Fruit fly (Drosophila melanogaster) whole organism, embryonic: ENCODE measurements around the gene CG42693.

ENCODE experiments used
- ATbp ChIP-seq: fragments of 200-800 bp; sonication (Bioruptor generic); optimal IDR thresholded peaks from 2 replicates; lab custom pipeline; 2017; ENCODE audit warnings: missing biosample characterization, mild to moderate bottlenecking, missing genetic modification characterization, missing genetic modification reagents
- B-H1 ChIP-seq: fragments of 200-800 bp; sonication (Bioruptor generic); IDR thresholded peaks from 3 replicates; pipeline ENCODE4 v1.3.6; 2022; ENCODE audit warnings: missing biosample characterization, missing genetic modification characterization
- CG10147 ChIP-seq: fragments of 200-800 bp; sonication (Bioruptor generic); optimal IDR thresholded peaks from 2 replicates; lab custom pipeline; 2019; ENCODE audit warnings: missing biosample characterization, mild to moderate bottlenecking, missing genetic modification characterization, moderate library complexity
- CG11093 ChIP-seq: fragments of 200-800 bp; sonication (Bioruptor generic); IDR thresholded peaks from 3 replicates; pipeline ENCODE4 v1.3.6; 2022; ENCODE audit warnings: missing biosample characterization, missing genetic modification characterization
- CG12769 ChIP-seq: fragments of 200-800 bp; sonication (Bioruptor generic); optimal IDR thresholded peaks from 2 replicates; lab custom pipeline; 2019; ENCODE audit warnings: missing biosample characterization, mild to moderate bottlenecking, missing genetic modification characterization, moderate library complexity
- CG12942 ChIP-seq: fragments of 200-800 bp; sonication (Bioruptor generic); optimal IDR thresholded peaks from 3 replicates; lab custom pipeline; 2016; ENCODE audit warnings: missing biosample characterization, missing genetic modification characterization
- CG13424 ChIP-seq: fragments of 200-800 bp; sonication (Bioruptor generic); optimal IDR thresholded peaks from 2 replicates; lab custom pipeline; 2019; ENCODE audit warnings: missing biosample characterization, mild to moderate bottlenecking, missing genetic modification characterization, moderate library complexity
- CG16863 ChIP-seq: fragments of 200-800 bp; sonication (Bioruptor generic); optimal IDR thresholded peaks from 3 replicates; lab custom pipeline; 2016; ENCODE audit warnings: missing biosample characterization, missing genetic modification characterization
- CG17568 ChIP-seq: fragments of 200-800 bp; sonication (Bioruptor generic); optimal IDR thresholded peaks from 2 replicates; lab custom pipeline; 2018; ENCODE audit warnings: missing biosample characterization, mild to moderate bottlenecking, missing genetic modification characterization, moderate library complexity
- CG2129 ChIP-seq: fragments of 200-800 bp; sonication (Bioruptor generic); IDR thresholded peaks from 2 replicates; pipeline ENCODE4 v1.3.6; 2022; ENCODE audit warnings: missing biosample characterization, missing genetic modification characterization; ENCODE audit not compliant: partially characterized antibody
- CG31388 ChIP-seq: fragments of 200-800 bp; sonication (Bioruptor generic); optimal IDR thresholded peaks from 2 replicates; lab custom pipeline; 2016; ENCODE audit warnings: missing biosample characterization, missing genetic modification characterization
- CG31441 ChIP-seq: fragments of 200-800 bp; sonication (Bioruptor generic); IDR thresholded peaks from 2 replicates; pipeline ENCODE4 v1.3.6; 2022; ENCODE audit warnings: missing biosample characterization, missing genetic modification characterization
- CG42726 ChIP-seq: fragments of 200-800 bp; sonication (Bioruptor generic); IDR thresholded peaks from 2 replicates; pipeline ENCODE4 v1.3.6; 2022; ENCODE audit warnings: missing biosample characterization, missing genetic modification characterization; ENCODE audit not compliant: partially characterized antibody
- CG4404 ChIP-seq: fragments of 200-800 bp; sonication (Bioruptor generic); IDR thresholded peaks from 2 replicates; pipeline ENCODE4 v1.3.6; 2022; ENCODE audit warnings: missing biosample characterization, missing genetic modification characterization
- CG7271 ChIP-seq: fragments of 200-800 bp; sonication (Bioruptor generic); optimal IDR thresholded peaks from 2 replicates; lab custom pipeline; 2018; ENCODE audit warnings: missing biosample characterization, mild to moderate bottlenecking, missing genetic modification characterization, moderate library complexity
- CG7987 ChIP-seq: fragments of 200-800 bp; sonication (Bioruptor generic); optimal IDR thresholded peaks from 2 replicates; lab custom pipeline; 2018; ENCODE audit warnings: missing biosample characterization, mild to moderate bottlenecking, missing genetic modification characterization, moderate library complexity
- CG9215 ChIP-seq: fragments of 200-800 bp; sonication (Bioruptor generic); IDR thresholded peaks from 2 replicates; pipeline ENCODE4 v1.3.6; 2022; ENCODE audit warnings: missing biosample characterization, missing genetic modification characterization
- D19A ChIP-seq: fragments of 200-800 bp; optimal IDR thresholded peaks from 3 replicates; lab custom pipeline; 2019; ENCODE audit warnings: missing biosample characterization, mild to moderate bottlenecking, missing genetic modification characterization, moderate library complexity
- Dfd ChIP-seq, 2 experiments: fragments of >200 bp; optimal IDR thresholded peaks; 2 replicates each; lab custom pipeline; 2017; ENCODE audit warnings: missing biosample characterization in 2 of 2, missing genetic modification characterization in 2 of 2
- Ets65A ChIP-seq: fragments of 200-800 bp; sonication (Bioruptor generic); peaks from one replicate; lab custom pipeline; 2016; ENCODE audit warnings: missing biosample characterization, missing genetic modification characterization
- H2.0 ChIP-seq: fragments of 200-800 bp; sonication (Bioruptor generic); IDR thresholded peaks from 2 replicates; pipeline ENCODE4 v1.3.6; 2022; ENCODE audit warnings: missing biosample characterization, missing genetic modification characterization
- HHEX ChIP-seq: fragments of 200-800 bp; sonication (Bioruptor generic); optimal IDR thresholded peaks from 3 replicates; lab custom pipeline; 2017; ENCODE audit warnings: missing biosample characterization, mild to moderate bottlenecking, missing genetic modification characterization, missing genetic modification reagents
- HLH4C ChIP-seq: fragments of 200-800 bp; sonication (Bioruptor generic); IDR thresholded peaks from 3 replicates; pipeline ENCODE4 v1.3.6; 2022; ENCODE audit warnings: missing biosample characterization, missing genetic modification characterization; ENCODE audit not compliant: partially characterized antibody
- Lhr ChIP-seq: fragments of 200-800 bp; sonication (Bioruptor generic); optimal IDR thresholded peaks from 3 replicates; lab custom pipeline; 2017; ENCODE audit warnings: mild to moderate bottlenecking, missing biosample characterization, missing genetic modification reagents, missing genetic modification characterization
- Lim3 ChIP-seq: fragments of 200-800 bp; sonication (Bioruptor generic); IDR thresholded peaks from 2 replicates; pipeline ENCODE4 v1.3.6; 2022; ENCODE audit warnings: missing biosample characterization, missing genetic modification characterization
- Neu2 ChIP-seq: fragments of 200-800 bp; sonication (Bioruptor generic); optimal IDR thresholded peaks from 3 replicates; lab custom pipeline; 2016; ENCODE audit warnings: missing biosample characterization, missing genetic modification characterization, borderline replicate concordance
- Optix ChIP-seq: fragments of 200-800 bp; sonication (Bioruptor generic); IDR thresholded peaks from 3 replicates; pipeline ENCODE4 v1.3.6; 2022; ENCODE audit warnings: missing biosample characterization, missing genetic modification characterization
- Poxn ChIP-seq: fragments of 200-800 bp; sonication (Bioruptor generic); IDR thresholded peaks from 2 replicates; pipeline ENCODE4 v1.3.6; 2022; ENCODE audit warnings: missing biosample characterization, missing genetic modification characterization
- Side ChIP-seq: fragments of 200-800 bp; sonication (Bioruptor generic); optimal IDR thresholded peaks from 2 replicates; lab custom pipeline; 2016; ENCODE audit warnings: missing biosample characterization, missing genetic modification characterization
- Ssrp ChIP-seq: fragments of 200-800 bp; sonication (Bioruptor generic); optimal IDR thresholded peaks from 2 replicates; lab custom pipeline; 2018; ENCODE audit warnings: missing biosample characterization, mild to moderate bottlenecking, missing genetic modification characterization, moderate library complexity
- ap ChIP-seq: fragments of 200-800 bp; sonication (Bioruptor generic); IDR thresholded peaks from 2 replicates; pipeline ENCODE4 v1.3.6; 2022; ENCODE audit warnings: missing biosample characterization, missing genetic modification characterization
- bigmax ChIP-seq: fragments of 200-800 bp; sonication (Bioruptor generic); optimal IDR thresholded peaks from 2 replicates; lab custom pipeline; 2018; ENCODE audit warnings: missing biosample characterization, mild to moderate bottlenecking, missing genetic modification characterization
- br ChIP-seq: fragments of >200 bp; optimal IDR thresholded peaks from 2 replicates; lab custom pipeline; 2017
- bsh ChIP-seq, 2 experiments: fragments of 200-800 bp; sonication (Bioruptor generic); optimal IDR thresholded peaks; 2 replicates each; lab custom pipeline; 2017 to 2018; ENCODE audit warnings: mild to moderate bottlenecking in 2 of 2, missing biosample characterization in 2 of 2, missing genetic modification characterization in 2 of 2, moderate library complexity in 1 of 2
- cg ChIP-seq: fragments of 200-800 bp; sonication (Bioruptor generic); optimal IDR thresholded peaks from 3 replicates; lab custom pipeline; 2019; ENCODE audit warnings: missing biosample characterization, mild to moderate bottlenecking, missing genetic modification characterization, moderate library complexity
- disco-r ChIP-seq: fragments of 200-800 bp; sonication (Bioruptor generic); optimal IDR thresholded peaks from 2 replicates; lab custom pipeline; 2016; ENCODE audit warnings: missing biosample characterization, missing genetic modification characterization
- exex ChIP-seq: fragments of 200-800 bp; sonication (Bioruptor generic); optimal IDR thresholded peaks from 4 replicates; lab custom pipeline; 2018; ENCODE audit warnings: missing biosample characterization, mild to moderate bottlenecking, missing genetic modification characterization, moderate library complexity
- fd3F ChIP-seq: fragments of 200-800 bp; sonication (Bioruptor generic); optimal IDR thresholded peaks from 2 replicates; lab custom pipeline; 2018; ENCODE audit warnings: missing biosample characterization, mild to moderate bottlenecking, missing genetic modification characterization, moderate library complexity
- gem ChIP-seq: fragments of 200-800 bp; sonication (Bioruptor generic); optimal IDR thresholded peaks from 2 replicates; lab custom pipeline; 2019; ENCODE audit warnings: missing biosample characterization, mild to moderate bottlenecking, missing genetic modification characterization, moderate library complexity
- hkb ChIP-seq, 2 experiments: fragments of 200-800 bp in 1 of 2; fragments of >200 bp in 1 of 2; sonication (Bioruptor generic) in 1 of 2; IDR thresholded peaks in 1 of 2; optimal IDR thresholded peaks in 1 of 2; 2 replicates each; pipeline versions ENCODE4 v1.3.6 to Lab custom; 2017 to 2022; ENCODE audit warnings: missing biosample characterization in 1 of 2, missing genetic modification characterization in 1 of 2
- lilli ChIP-seq: fragments of 200-800 bp; sonication (Bioruptor generic); optimal IDR thresholded peaks from 3 replicates; lab custom pipeline; 2016; ENCODE audit warnings: missing biosample characterization, missing genetic modification characterization
- onecut ChIP-seq: fragments of 200-800 bp; sonication (Bioruptor generic); IDR thresholded peaks from 2 replicates; pipeline ENCODE4 v1.3.6; 2022; ENCODE audit warnings: missing biosample characterization, missing genetic modification characterization
- p53 ChIP-seq: fragments of 200-800 bp; sonication (Bioruptor generic); optimal IDR thresholded peaks from 2 replicates; lab custom pipeline; 2016; ENCODE audit warnings: missing biosample characterization, missing genetic modification characterization
- pfk ChIP-seq: fragments of 200-800 bp; sonication (Bioruptor generic); optimal IDR thresholded peaks from 2 replicates; lab custom pipeline; 2018; ENCODE audit warnings: missing biosample characterization, mild to moderate bottlenecking, missing genetic modification characterization, moderate library complexity
- pzg ChIP-seq: fragments of 200-800 bp; sonication (Bioruptor generic); optimal IDR thresholded peaks from 3 replicates; lab custom pipeline; 2018; ENCODE audit warnings: missing biosample characterization, mild to moderate bottlenecking, missing genetic modification characterization, moderate library complexity
- sens-2 ChIP-seq: fragments of 200-800 bp; sonication (Bioruptor generic); IDR thresholded peaks from 2 replicates; pipeline ENCODE4 v1.3.6; 2022; ENCODE audit warnings: missing biosample characterization, missing genetic modification characterization
- unc-4 ChIP-seq: fragments of 200-800 bp; sonication (Bioruptor generic); IDR thresholded peaks from 2 replicates; pipeline ENCODE4 v1.3.6; 2022; ENCODE audit warnings: missing biosample characterization, missing genetic modification characterization; ENCODE audit not compliant: partially characterized antibody
- vfl ChIP-seq: fragments of 200-800 bp; sonication (Bioruptor generic); optimal IDR thresholded peaks from 2 replicates; lab custom pipeline; 2016; ENCODE audit warnings: missing biosample characterization, missing genetic modification characterization

CG42693 gene

DNA sequence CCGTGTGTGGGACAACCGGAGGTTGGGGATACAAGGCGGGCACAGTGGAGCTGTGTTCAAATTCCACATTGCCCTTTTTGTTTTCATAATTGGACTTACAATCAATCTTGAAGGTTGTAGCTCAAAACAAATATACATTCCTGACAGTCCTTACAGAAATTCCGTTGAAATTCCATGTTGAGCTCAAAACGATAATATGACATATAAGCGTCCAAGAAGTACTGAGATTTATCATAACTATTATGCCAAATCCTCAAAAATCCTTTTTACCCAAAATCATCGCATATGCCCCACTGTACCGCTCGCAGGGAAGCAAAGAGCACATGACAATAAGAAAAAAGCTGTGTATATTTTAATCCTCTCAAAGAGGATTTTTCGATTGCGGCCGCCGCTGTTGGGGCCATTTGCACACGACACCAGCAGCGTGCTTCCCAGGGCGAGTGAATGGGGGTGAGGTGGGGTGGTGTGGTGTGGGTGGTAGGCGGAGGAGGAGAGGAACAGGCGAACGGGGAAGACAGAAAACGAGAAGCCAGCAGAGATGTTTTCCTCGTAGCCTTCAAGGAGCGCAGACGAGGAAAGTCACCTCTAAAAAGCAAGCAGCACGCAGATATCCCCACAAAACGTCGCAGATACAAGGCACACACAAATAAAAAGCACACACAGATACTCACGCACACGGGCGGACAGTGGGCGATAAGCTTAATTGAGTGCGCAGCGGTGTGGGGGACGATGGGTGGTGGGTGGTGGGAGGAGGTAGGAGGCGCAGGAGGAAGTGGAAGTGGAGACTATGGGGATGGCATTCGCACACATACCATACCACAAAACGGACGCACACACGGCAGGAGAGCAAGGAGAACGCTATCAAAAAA is 9.4 kb upstream of the CG42693 start (continued):
- TF ChIP-seq B-H1 (GFP tag; lab: Robert Waterston, UW) = 0 out of 3 replicates have a peak, but pooled peaks have one; percentile 22
- no peak for TF ChIP-seq pfk (GFP tag; lab: Kevin White, UChicago)
- no peak for TF ChIP-seq CG2129
- peak; percentile 79 for TF ChIP-seq lilli (GFP tag; lab: Kevin White, UChicago)
- TF ChIP-seq gem (tag; lab: Kevin White, UChicago) = peak; percentile 74
- peak; percentile 45; the same call in 1 of the 2 replicates for TF ChIP-seq ap (GFP tag; lab: Robert Waterston, UW)
- peak; percentile 58 for TF ChIP-seq CG9215
- no peak for TF ChIP-seq exex (tag; lab: Kevin White, UChicago)
- no peak for TF ChIP-seq sens-2 (GFP tag; lab: Robert Waterston, UW)
- no peak for TF ChIP-seq bigmax (GFP tag; lab: Kevin White, UChicago)
- TF ChIP-seq ATbp (GFP tag; lab: Kevin White, UChicago) = peak; percentile 62
- TF ChIP-seq vfl (GFP tag; lab: Kevin White, UChicago) = peak; percentile 34
- no peak for TF ChIP-seq Lim3 (GFP tag; lab: Robert Waterston, UW)
- peak; percentile 38 for TF ChIP-seq Side (GFP tag; lab: Kevin White, UChicago)
- TF ChIP-seq CG7271 (tag; lab: Kevin White, UChicago) = no peak
- TF ChIP-seq unc-4 (GFP tag; lab: Robert Waterston, UW) = no peak
- peak; percentile 64 for TF ChIP-seq Ssrp (tag; lab: Kevin White, UChicago)
- TF ChIP-seq CG7987 = no peak
- TF ChIP-seq cg (GFP tag; lab: Kevin White, UChicago) = peak; percentile 56
- TF ChIP-seq CG4404 = no peak
- no peak for TF ChIP-seq br
- TF ChIP-seq Neu2 (GFP tag; lab: Kevin White, UChicago) = no peak
- no peak for TF ChIP-seq CG17568 (GFP tag; lab: Kevin White, UChicago)
- peak; percentile 63 for TF ChIP-seq HHEX (GFP tag; lab: Kevin White, UChicago)
- peak; percentile 33 for TF ChIP-seq CG16863 (GFP tag; lab: Kevin White, UChicago)
- TF ChIP-seq bsh (GFP tag; optimal IDR thresholded peaks at IDR 0.05; lab: Kevin White, UChicago) = peak; percentile 51 to 64
- TF ChIP-seq CG11093 = no peak; the same call in 2 of the 3 replicates
- peak; percentile 43; the same call in 1 of the 2 replicates for TF ChIP-seq onecut (GFP tag; lab: Robert Waterston, UW)
- peak; percentile 62 for TF ChIP-seq CG12769 (tag; lab: Kevin White, UChicago)
- TF ChIP-seq CG13424 (tag; lab: Kevin White, UChicago) = peak; percentile 73
- no peak for TF ChIP-seq p53 (GFP tag; lab: Kevin White, UChicago)
- TF ChIP-seq Ets65A (GFP tag; lab: Kevin White, UChicago) = peak; percentile 89
- peak; percentile 46 for TF ChIP-seq H2.0
- no peak for TF ChIP-seq pzg (GFP tag; lab: Kevin White, UChicago)
- TF ChIP-seq disco-r = peak; percentile 45
- TF ChIP-seq CG12942 = peak; percentile 36
- no peak for TF ChIP-seq Dfd (GFP tag; optimal IDR thresholded peaks at IDR 0.05; lab: Kevin White, UChicago)
- peak; percentile 72 for TF ChIP-seq CG10147 (GFP tag; lab: Kevin White, UChicago)
- TF ChIP-seq hkb (optimal IDR thresholded peaks at IDR 0.05; lab: Kevin White, UChicago) = no peak
- peak; percentile 75 for TF ChIP-seq hkb (GFP tag; IDR thresholded peaks at IDR 0.05; lab: Robert Waterston, UW)
- TF ChIP-seq Poxn = no peak
- no peak for TF ChIP-seq Lhr (GFP tag; lab: Kevin White, UChicago)
- TF ChIP-seq CG31441 (GFP tag; lab: Robert Waterston, UW) = peak; percentile 42
- no peak for TF ChIP-seq CG31388 (GFP tag; lab: Kevin White, UChicago)
- TF ChIP-seq HLH4C = no peak
- TF ChIP-seq Optix = peak; percentile 57; the same call in 2 of the 3 replicates
- no peak for TF ChIP-seq CG42726 (GFP tag; lab: Robert Waterston, UW)
- TF ChIP-seq fd3F (GFP tag; lab: Kevin White, UChicago) = peak; percentile 56
- peak; percentile 40 for TF ChIP-seq D19A (tag; lab: Kevin White, UChicago)
